Worm (Caenorhabditis elegans) whole organism, late embryonic: Measurements from ENCODE around the gene ZK822.1.

Experiments
- ama-1 ChIP-seq: fragments of 150-350 bp; optimal IDR thresholded peaks from 2 replicates; lab custom pipeline; 2014
- dmd-4 ChIP-seq: sonication (generic microtip); optimal IDR thresholded peaks from 2 replicates; lab custom pipeline; 2016; ENCODE audit warnings: borderline replicate concordance, missing genetic modification characterization, missing compliant biosample characterization
- ets-4 ChIP-seq: sonication (generic microtip); optimal IDR thresholded peaks from 2 replicates; lab custom pipeline; 2016; ENCODE audit warnings: missing genetic modification characterization, missing compliant biosample characterization
- nhr-11 ChIP-seq: fragments of 150-350 bp; optimal IDR thresholded peaks from 2 replicates; lab custom pipeline; 2014; ENCODE audit warnings: missing biosample characterization, missing genetic modification characterization
- pha-4 ChIP-seq: fragments of 150-350 bp; optimal IDR thresholded peaks from 2 replicates; lab custom pipeline; 2018; ENCODE audit warnings: missing biosample characterization, missing genetic modification reagents, missing genetic modification characterization

- TF ChIP-seq ama-1 (lab: Kevin White, UChicago): no peak
- no peak for TF ChIP-seq nhr-11 (tag; lab: Kevin White, UChicago)
- TF ChIP-seq pha-4 (tag; lab: Kevin White, UChicago): no peak
- no peak for TF ChIP-seq ets-4 (tag; lab: Kevin White, UChicago)
- TF ChIP-seq dmd-4 (tag; lab: Kevin White, UChicago): no peak
Measured at ce11 chrIV:11908733-11909132, 13.2 kb downstream of the ZK822.1 start.
